Fruit fly (Drosophila melanogaster): Measurements from ENCODE around the gene CG1764.

CG1764 gene

DNA sequence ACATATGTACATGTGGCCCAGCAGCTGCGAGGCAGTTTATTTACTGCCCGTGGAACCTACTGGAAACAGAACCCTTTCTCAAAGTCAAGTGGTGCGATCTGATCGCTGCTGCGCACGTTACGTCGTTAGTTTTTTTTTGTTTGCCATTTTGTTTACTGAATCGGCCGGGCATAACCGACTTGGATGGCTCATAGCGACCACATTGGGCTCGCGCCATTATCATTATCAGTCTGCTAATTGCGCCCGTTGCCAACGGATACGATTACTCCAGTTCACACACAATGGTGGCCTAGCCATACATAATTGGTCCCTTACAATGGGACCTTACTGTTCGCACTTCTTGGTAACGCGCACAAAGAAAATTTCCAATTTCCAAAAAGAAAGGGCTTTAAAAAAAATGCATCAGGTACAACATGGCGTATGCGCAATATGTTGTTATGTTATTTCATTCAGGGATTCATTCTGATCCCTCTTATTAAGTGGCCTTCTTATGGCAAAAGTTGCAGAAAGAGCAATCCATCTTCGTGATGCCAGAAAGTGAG lies 30.6 kb upstream of the CG1764 start (continued):
- peak; percentile 75 for TF ChIP-seq fkh (GFP tag; optimal IDR thresholded peaks at IDR 0.05)
- TF ChIP-seq acj6 (GFP tag; optimal IDR thresholded peaks at IDR 0.05): peak; percentile 40
- TF ChIP-seq Eip93F (GFP tag; optimal IDR thresholded peaks at IDR 0.05): no peak
- peak; percentile 17 for TF ChIP-seq Smox (GFP tag; optimal IDR thresholded peaks at IDR 0.05)
- peak; percentile 28 for TF ChIP-seq CG6792 (GFP tag; optimal IDR thresholded peaks at IDR 0.05)
- peak; percentile 23 for TF ChIP-seq fd59A (GFP tag; optimal IDR thresholded peaks at IDR 0.05)
- TF ChIP-seq CG6163 (GFP tag; IDR thresholded peaks at IDR 0.05): peak; percentile 29; the same call in 1 of the 3 replicates
- TF ChIP-seq OdsH (GFP tag; optimal IDR thresholded peaks at IDR 0.05): peak; percentile 37
- peak; percentile 13 for TF ChIP-seq CG3032 (tag; optimal IDR thresholded peaks at IDR 0.05)
- TF ChIP-seq CG3919 (GFP tag; optimal IDR thresholded peaks at IDR 0.05): peak; percentile 44
- peak; percentile 36 for TF ChIP-seq CG6276 (GFP tag; optimal IDR thresholded peaks at IDR 0.05)
- TF ChIP-seq CG15336 (GFP tag; IDR thresholded peaks at IDR 0.05): no peak
- TF ChIP-seq CG11902 (GFP tag; optimal IDR thresholded peaks at IDR 0.05): no peak
- TF ChIP-seq CG10631 (GFP tag; optimal IDR thresholded peaks at IDR 0.05): peak; percentile 39
- TF ChIP-seq Sox15 (GFP tag; optimal IDR thresholded peaks at IDR 0.05): no peak
- TF ChIP-seq achi (GFP tag; optimal IDR thresholded peaks at IDR 0.05): peak; percentile 51
- TF ChIP-seq CG6808 (GFP tag; optimal IDR thresholded peaks at IDR 0.05): peak; percentile 31
- TF ChIP-seq spab (GFP tag; optimal IDR thresholded peaks at IDR 0.05): peak; percentile 0
- TF ChIP-seq CG8119 (GFP tag; IDR thresholded peaks at IDR 0.05): no peak
- TF ChIP-seq CG10669 (GFP tag; optimal IDR thresholded peaks at IDR 0.05): no peak
- peak; percentile 17 for TF ChIP-seq Hr4 (GFP tag; optimal IDR thresholded peaks at IDR 0.05)
- TF ChIP-seq CG7368 (GFP tag; optimal IDR thresholded peaks at IDR 0.05): peak; percentile 28
- TF ChIP-seq topi (GFP tag; optimal IDR thresholded peaks at IDR 0.05): peak; percentile 46
- TF ChIP-seq CG16779 (tag; optimal IDR thresholded peaks at IDR 0.05): no peak
- TF ChIP-seq salr (GFP tag; optimal IDR thresholded peaks at IDR 0.05): peak in 1 of 2 experiments; percentile 62
- no peak for TF ChIP-seq Hr38 (GFP tag; optimal IDR thresholded peaks at IDR 0.05)
- no peak for TF ChIP-seq CG11294 (GFP tag; IDR thresholded peaks at IDR 0.05)

DNA sequence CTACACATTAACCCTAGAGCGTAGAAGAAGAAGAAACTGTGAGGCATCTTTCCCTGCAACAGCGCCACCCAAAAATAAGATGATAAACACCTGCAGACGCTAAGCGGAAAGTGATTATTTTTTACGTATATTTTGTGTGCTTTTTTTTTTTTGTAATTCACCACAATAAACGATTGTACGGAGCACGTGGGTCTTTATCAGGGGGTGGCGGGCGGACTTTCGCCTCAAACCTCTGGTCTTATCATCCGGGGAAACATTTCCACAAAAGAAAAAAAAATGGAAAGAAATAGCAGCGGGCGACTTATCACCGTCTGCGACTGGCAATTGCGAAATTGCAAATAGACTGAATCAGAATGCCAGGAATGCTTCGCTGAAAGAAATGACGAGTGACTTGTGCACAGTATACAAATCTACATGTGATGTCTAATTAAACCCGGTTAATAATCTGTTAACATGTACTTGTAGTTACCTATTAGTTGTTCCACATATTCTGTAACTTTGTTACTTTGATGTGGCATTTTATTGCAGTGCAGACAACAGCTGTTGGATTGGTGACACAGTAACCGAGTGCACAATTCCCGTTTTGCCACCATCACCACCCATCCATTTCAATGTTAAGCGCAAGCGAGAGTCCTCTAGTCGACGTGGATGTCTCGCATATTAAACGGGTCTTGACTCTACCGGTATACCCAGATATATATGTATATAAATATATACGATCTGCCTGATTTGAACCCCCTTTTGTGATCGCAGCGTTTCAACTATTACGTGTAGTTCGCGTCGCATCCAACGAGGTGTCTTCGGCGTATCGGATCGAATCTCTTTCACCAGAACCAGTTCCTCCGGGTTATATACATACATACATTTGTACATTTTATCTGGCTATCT lies 29.8 kb upstream of the CG1764 start:
- peak; percentile 95 for TF ChIP-seq Eip78C (GFP tag)
- TF ChIP-seq CG32006 (GFP tag; optimal IDR thresholded peaks at IDR 0.05): peak; percentile 93
- TF ChIP-seq Sox14 (GFP tag; optimal IDR thresholded peaks at IDR 0.05): peak; percentile 86
- peak; percentile 72 for TF ChIP-seq Ets96B (tag; optimal IDR thresholded peaks at IDR 0.05)
- peak; percentile 83 for TF ChIP-seq Hr39 (GFP tag; optimal IDR thresholded peaks at IDR 0.05)
- TF ChIP-seq dac (GFP tag; optimal IDR thresholded peaks at IDR 0.05): peak; percentile 85
- TF ChIP-seq CG11902 (GFP tag; optimal IDR thresholded peaks at IDR 0.05): peak; percentile 69
- TF ChIP-seq esn (GFP tag; optimal IDR thresholded peaks at IDR 0.05): peak; percentile 89
- peak; percentile 90 for TF ChIP-seq vri (GFP tag; optimal IDR thresholded peaks at IDR 0.05)
- TF ChIP-seq CG8319 (GFP tag; optimal IDR thresholded peaks at IDR 0.05): peak; percentile 66
- TF ChIP-seq CG6163 (GFP tag; IDR thresholded peaks at IDR 0.05): peak; percentile 93
- peak; percentile 84 for TF ChIP-seq Gug (GFP tag; IDR thresholded peaks at IDR 0.05)
- TF ChIP-seq Smox (GFP tag; optimal IDR thresholded peaks at IDR 0.05): peak; percentile 82
- TF ChIP-seq Met (GFP tag; optimal IDR thresholded peaks at IDR 0.05): peak; percentile 88
- TF ChIP-seq CG8119 (GFP tag; IDR thresholded peaks at IDR 0.05): peak; percentile 83; the same call in 2 of the 3 replicates
- TF ChIP-seq achi (GFP tag; optimal IDR thresholded peaks at IDR 0.05): peak; percentile 79
- peak; percentile 69 for TF ChIP-seq CG16779 (tag; optimal IDR thresholded peaks at IDR 0.05)
- TF ChIP-seq CG15336 (GFP tag; IDR thresholded peaks at IDR 0.05): peak; percentile 89
- peak; percentile 94 for TF ChIP-seq eg (GFP tag; IDR thresholded peaks at IDR 0.05)
- TF ChIP-seq Hr38 (GFP tag; optimal IDR thresholded peaks at IDR 0.05): no peak
- TF ChIP-seq fd59A (GFP tag; optimal IDR thresholded peaks at IDR 0.05): peak; percentile 58
- TF ChIP-seq dsx (GFP tag; optimal IDR thresholded peaks at IDR 0.05; ENCODE audit: poor library complexity, severe bottlenecking): peak; percentile 68
- TF ChIP-seq CG6808 (GFP tag; optimal IDR thresholded peaks at IDR 0.05): peak; percentile 68
- TF ChIP-seq salr (GFP tag; optimal IDR thresholded peaks at IDR 0.05): peak; percentile 65 to 69
- TF ChIP-seq pdm3 (GFP tag; optimal IDR thresholded peaks at IDR 0.05): peak; percentile 86
- peak; percentile 32 for TF ChIP-seq Eip93F (GFP tag; optimal IDR thresholded peaks at IDR 0.05)
- TF ChIP-seq Ets21C (GFP tag; optimal IDR thresholded peaks at IDR 0.05): peak; percentile 63
- peak; percentile 73 for TF ChIP-seq CG3032 (tag; optimal IDR thresholded peaks at IDR 0.05)
- TF ChIP-seq Hr4 (GFP tag; optimal IDR thresholded peaks at IDR 0.05): peak; percentile 86
- TF ChIP-seq net (GFP tag; optimal IDR thresholded peaks at IDR 0.05): peak; percentile 86
- TF ChIP-seq Sox102F (GFP tag; optimal IDR thresholded peaks at IDR 0.05): peak; percentile 86
- TF ChIP-seq svp (GFP tag): peak; percentile 92
- peak; percentile 87 for TF ChIP-seq CG3919 (GFP tag; optimal IDR thresholded peaks at IDR 0.05)
- TF ChIP-seq OdsH (GFP tag; optimal IDR thresholded peaks at IDR 0.05): peak; percentile 87
